Fruit fly (Drosophila melanogaster): ENCODE measurements around the gene CheB38b.
A peak's percentile ranks its signal among the peaks of the same experiment; 100 is the strongest.

- TF ChIP-seq EcR (GFP tag; optimal IDR thresholded peaks at IDR 0.05) (no peak), CG9948 (tag; optimal IDR thresholded peaks at IDR 0.05) (no peak), rn (GFP tag; IDR thresholded peaks at IDR 0.05) (no peak), CG14655 (GFP tag; optimal IDR thresholded peaks at IDR 0.05) (no peak), CG8301 (tag; optimal IDR thresholded peaks at IDR 0.05) (no peak), Pif1B (GFP tag; optimal IDR thresholded peaks at IDR 0.05) (no peak), CG34367 (tag; optimal IDR thresholded peaks at IDR 0.05) (no peak), gl (tag; optimal IDR thresholded peaks at IDR 0.05) (no peak), CG12605 (GFP tag; IDR thresholded peaks at IDR 0.05) (peak; percentile 35), CG17806 (tag; optimal IDR thresholded peaks at IDR 0.05) (no peak), Ets98B (GFP tag; IDR thresholded peaks at IDR 0.05) (peak; percentile 56; the same call in 1 of the 2 replicates)
Observed at dm6 chr2L:20793881-20794280, 23.2 kb downstream of the CheB38b start.

All from whole organism, pupa.